Fruit fly (Drosophila melanogaster) whole organism, embryonic: ENCODE results near the gene ksr.
A peak's percentile ranks its signal among the peaks of the same experiment; 100 is the strongest.

ENCODE experiments used
- Atf-2 ChIP-seq: fragments of 200-800 bp; sonication (Bioruptor generic); optimal IDR thresholded peaks from 2 replicates; lab custom pipeline; 2016; ENCODE audit warnings: missing biosample characterization, missing genetic modification characterization
- Blimp-1 ChIP-seq: fragments of 200-800 bp; sonication (Bioruptor generic); optimal IDR thresholded peaks from 3 replicates; lab custom pipeline; 2018; ENCODE audit warnings: missing biosample characterization, missing genetic modification characterization, mild to moderate bottlenecking, moderate library complexity, missing genetic modification reagents
- CG10462 ChIP-seq: fragments of 200-800 bp; sonication (Bioruptor generic); optimal IDR thresholded peaks from 2 replicates; lab custom pipeline; 2016; ENCODE audit warnings: missing biosample characterization, missing genetic modification characterization
- CG10654 ChIP-seq: fragments of 200-800 bp; sonication (Bioruptor generic); optimal IDR thresholded peaks from 2 replicates; lab custom pipeline; 2016; ENCODE audit warnings: missing biosample characterization, missing genetic modification characterization
- CG11085 ChIP-seq: fragments of 200-800 bp; sonication (Bioruptor generic); IDR thresholded peaks from 2 replicates; pipeline ENCODE4 v1.3.6; 2022; ENCODE audit warnings: missing biosample characterization, missing genetic modification characterization
- CG12236 ChIP-seq: fragments of 200-800 bp; sonication (Bioruptor generic); optimal IDR thresholded peaks from 2 replicates; lab custom pipeline; 2016; ENCODE audit warnings: missing biosample characterization, missing genetic modification characterization
- CG1233 ChIP-seq: fragments of 200-800 bp; sonication (Bioruptor generic); optimal IDR thresholded peaks from 4 replicates; lab custom pipeline; 2018; ENCODE audit warnings: missing biosample characterization, mild to moderate bottlenecking, missing genetic modification characterization
- CG12391 ChIP-seq: fragments of 200-800 bp; sonication (Bioruptor generic); optimal IDR thresholded peaks from 3 replicates; lab custom pipeline; 2018; ENCODE audit warnings: missing biosample characterization, mild to moderate bottlenecking, missing genetic modification characterization, moderate library complexity
- CG17385 ChIP-seq: fragments of 200-800 bp; sonication (Bioruptor generic); optimal IDR thresholded peaks from 3 replicates; lab custom pipeline; 2018; ENCODE audit warnings: missing biosample characterization, mild to moderate bottlenecking, missing genetic modification characterization
- CG42726 ChIP-seq: fragments of 200-800 bp; sonication (Bioruptor generic); IDR thresholded peaks from 2 replicates; pipeline ENCODE4 v1.3.6; 2022; ENCODE audit warnings: missing biosample characterization, missing genetic modification characterization; ENCODE audit not compliant: partially characterized antibody
- CG4854 ChIP-seq: fragments of 200-800 bp; sonication (Bioruptor generic); optimal IDR thresholded peaks from 2 replicates; lab custom pipeline; 2016; ENCODE audit warnings: missing biosample characterization, missing genetic modification characterization, inconsistent platforms
- CG6272 ChIP-seq: fragments of 200-800 bp; sonication (Bioruptor generic); IDR thresholded peaks from 2 replicates; pipeline ENCODE4 v1.3.6; 2022; ENCODE audit warnings: missing biosample characterization, missing genetic modification characterization
- CG8290 ChIP-seq, 3 experiments: fragments of 200-800 bp; sonication (Bioruptor generic); optimal IDR thresholded peaks; 2 replicates each; lab custom pipeline; 2016 to 2019; ENCODE audit warnings: missing biosample characterization in 3 of 3, missing genetic modification characterization in 3 of 3, mild to moderate bottlenecking in 2 of 3, moderate library complexity in 1 of 3
- Camta ChIP-seq: fragments of 200-800 bp; sonication (Bioruptor generic); optimal IDR thresholded peaks from 2 replicates; lab custom pipeline; 2016; ENCODE audit warnings: missing biosample characterization, missing genetic modification characterization
- Fer3 ChIP-seq: fragments of 200-800 bp; sonication (Bioruptor generic); optimal IDR thresholded peaks from 2 replicates; lab custom pipeline; 2018; ENCODE audit warnings: missing biosample characterization, mild to moderate bottlenecking, missing genetic modification characterization, moderate library complexity
- HLH3B ChIP-seq: fragments of 200-800 bp; sonication (Bioruptor generic); IDR thresholded peaks from 2 replicates; pipeline ENCODE4 v1.3.6; 2022; ENCODE audit warnings: missing biosample characterization, missing genetic modification characterization
- HLH54F ChIP-seq: fragments of 200-800 bp; sonication (Bioruptor generic); optimal IDR thresholded peaks from 3 replicates; lab custom pipeline; 2016; ENCODE audit warnings: missing biosample characterization, missing genetic modification characterization
- Hr39 ChIP-seq: fragments of >200 bp; optimal IDR thresholded peaks from 2 replicates; lab custom pipeline; 2017
- Jarid2 ChIP-seq: fragments of 200-800 bp; sonication (Bioruptor generic); optimal IDR thresholded peaks from 3 replicates; lab custom pipeline; 2017; ENCODE audit warnings: mild to moderate bottlenecking, missing biosample characterization, missing genetic modification reagents, missing genetic modification characterization
- MESR4 ChIP-seq: fragments of 200-800 bp; sonication (Bioruptor generic); optimal IDR thresholded peaks from 2 replicates; lab custom pipeline; 2018; ENCODE audit warnings: missing biosample characterization, mild to moderate bottlenecking, missing genetic modification characterization, moderate library complexity
- Mad ChIP-seq: fragments of 200-800 bp; sonication (Bioruptor generic); optimal IDR thresholded peaks from 2 replicates; lab custom pipeline; 2016; ENCODE audit warnings: missing biosample characterization, missing genetic modification characterization
- Meics ChIP-seq: fragments of 200-800 bp; sonication (Bioruptor generic); optimal IDR thresholded peaks from 2 replicates; lab custom pipeline; 2017; ENCODE audit warnings: missing biosample characterization, mild to moderate bottlenecking, missing genetic modification characterization
- NK7.1 ChIP-seq: fragments of 200-800 bp; sonication (Bioruptor generic); optimal IDR thresholded peaks from 3 replicates; lab custom pipeline; 2016; ENCODE audit warnings: missing biosample characterization, missing genetic modification characterization
- Ravus ChIP-seq: fragments of 200-800 bp; sonication (Bioruptor generic); IDR thresholded peaks from 2 replicates; pipeline ENCODE4 v1.3.6; 2022; ENCODE audit warnings: missing biosample characterization, missing genetic modification characterization
- Side ChIP-seq: fragments of 200-800 bp; sonication (Bioruptor generic); optimal IDR thresholded peaks from 2 replicates; lab custom pipeline; 2016; ENCODE audit warnings: missing biosample characterization, missing genetic modification characterization
- Sry-δ ChIP-seq: fragments of 200-800 bp; sonication (Bioruptor generic); optimal IDR thresholded peaks from 2 replicates; lab custom pipeline; 2016; ENCODE audit warnings: missing biosample characterization, missing genetic modification characterization
- Xrp1 ChIP-seq: fragments of 200-800 bp; sonication (Bioruptor generic); IDR thresholded peaks from 2 replicates; pipeline ENCODE4 v1.3.6; 2022; ENCODE audit warnings: missing biosample characterization, missing genetic modification characterization
- abd-A ChIP-seq: fragments of 200-800 bp; sonication (Bioruptor generic); optimal IDR thresholded peaks from 3 replicates; lab custom pipeline; 2019; ENCODE audit warnings: missing biosample characterization, mild to moderate bottlenecking, missing genetic modification characterization, moderate library complexity
- aop ChIP-seq: fragments of 200-800 bp; sonication (Bioruptor generic); IDR thresholded peaks from 2 replicates; pipeline ENCODE4 v1.3.6; 2022; ENCODE audit warnings: missing biosample characterization, missing genetic modification characterization
- az2 ChIP-seq: fragments of 200-800 bp; sonication (Bioruptor generic); optimal IDR thresholded peaks from 3 replicates; lab custom pipeline; 2016; ENCODE audit warnings: missing biosample characterization, missing genetic modification characterization
- dm ChIP-seq: fragments of 200-800 bp; sonication (Bioruptor generic); optimal IDR thresholded peaks from 3 replicates; lab custom pipeline; 2016; ENCODE audit warnings: missing biosample characterization, missing genetic modification characterization
- dmrt99B ChIP-seq: fragments of 200-800 bp; sonication (Bioruptor generic); optimal IDR thresholded peaks from 2 replicates; lab custom pipeline; 2018; ENCODE audit warnings: missing biosample characterization, mild to moderate bottlenecking, missing genetic modification characterization, moderate library complexity
- ems ChIP-seq: fragments of 200-800 bp; sonication (Bioruptor generic); optimal IDR thresholded peaks from 3 replicates; lab custom pipeline; 2016; ENCODE audit warnings: missing biosample characterization, missing genetic modification characterization
- gce ChIP-seq: fragments of 200-800 bp; sonication (Bioruptor generic); IDR thresholded peaks from 3 replicates; pipeline ENCODE4 v1.3.6; 2022; ENCODE audit warnings: missing biosample characterization, missing genetic modification characterization
- grn ChIP-seq: fragments of 200-800 bp; sonication (Bioruptor generic); optimal IDR thresholded peaks from 3 replicates; lab custom pipeline; 2017; ENCODE audit warnings: missing biosample characterization, missing genetic modification characterization
- her ChIP-seq: fragments of 200-800 bp; sonication (Bioruptor generic); optimal IDR thresholded peaks from 2 replicates; lab custom pipeline; 2016; ENCODE audit warnings: missing biosample characterization, missing genetic modification characterization
- kah ChIP-seq: fragments of 200-800 bp; sonication (Bioruptor generic); optimal IDR thresholded peaks from 2 replicates; lab custom pipeline; 2018; ENCODE audit warnings: missing biosample characterization, mild to moderate bottlenecking, missing genetic modification characterization
- lab ChIP-seq: fragments of 200-800 bp; sonication (Bioruptor generic); optimal IDR thresholded peaks from 3 replicates; lab custom pipeline; 2017; ENCODE audit warnings: missing biosample characterization, missing genetic modification characterization, mild to moderate bottlenecking, moderate library complexity, missing genetic modification reagents
- lilli ChIP-seq: fragments of 200-800 bp; sonication (Bioruptor generic); optimal IDR thresholded peaks from 3 replicates; lab custom pipeline; 2016; ENCODE audit warnings: missing biosample characterization, missing genetic modification characterization
- mld ChIP-seq: fragments of 200-800 bp; sonication (Bioruptor generic); IDR thresholded peaks from 3 replicates; pipeline ENCODE4 v1.3.6; 2022; ENCODE audit warnings: missing biosample characterization, missing genetic modification characterization; ENCODE audit not compliant: partially characterized antibody
- odd ChIP-seq: fragments of 200-800 bp; sonication (Bioruptor generic); optimal IDR thresholded peaks from 2 replicates; lab custom pipeline; 2017; ENCODE audit warnings: missing biosample characterization, mild to moderate bottlenecking, missing genetic modification characterization
- peb ChIP-seq: fragments of 200-800 bp; sonication (Bioruptor generic); IDR thresholded peaks from 2 replicates; pipeline ENCODE4 v1.3.6; 2022; ENCODE audit warnings: missing biosample characterization, missing genetic modification characterization
- phol ChIP-seq: fragments of 200-800 bp; sonication (Bioruptor generic); optimal IDR thresholded peaks from 3 replicates; lab custom pipeline; 2018; ENCODE audit warnings: missing biosample characterization, mild to moderate bottlenecking, missing genetic modification characterization, moderate library complexity
- salm ChIP-seq: fragments of 200-800 bp; sonication (Bioruptor generic); optimal IDR thresholded peaks from 2 replicates; lab custom pipeline; 2018; ENCODE audit warnings: missing biosample characterization, mild to moderate bottlenecking, missing genetic modification characterization
- scrt ChIP-seq: fragments of 200-800 bp; sonication (Bioruptor generic); optimal IDR thresholded peaks from 2 replicates; lab custom pipeline; 2018; ENCODE audit warnings: missing biosample characterization, mild to moderate bottlenecking, missing genetic modification characterization, moderate library complexity
- sima ChIP-seq: fragments of 200-800 bp; sonication (Bioruptor generic); optimal IDR thresholded peaks from 2 replicates; lab custom pipeline; 2016; ENCODE audit warnings: missing biosample characterization, missing genetic modification characterization
- slp2 ChIP-seq: fragments of 200-800 bp; sonication (Bioruptor generic); optimal IDR thresholded peaks from 2 replicates; lab custom pipeline; 2016; ENCODE audit warnings: missing biosample characterization, missing genetic modification characterization
- sna ChIP-seq: fragments of 200-800 bp; sonication (Bioruptor generic); IDR thresholded peaks from 2 replicates; pipeline ENCODE4 v1.3.6; 2022; ENCODE audit warnings: missing biosample characterization, missing genetic modification characterization; ENCODE audit not compliant: partially characterized antibody
- sug ChIP-seq: fragments of 200-800 bp; optimal IDR thresholded peaks from 2 replicates; lab custom pipeline; 2019; ENCODE audit warnings: missing biosample characterization, mild to moderate bottlenecking, missing genetic modification characterization, moderate library complexity
- vnd ChIP-seq: fragments of 200-800 bp; sonication (Bioruptor generic); IDR thresholded peaks from 3 replicates; pipeline ENCODE4 v1.3.6; 2022; ENCODE audit warnings: missing biosample characterization, missing genetic modification characterization; ENCODE audit not compliant: partially characterized antibody
- vvl ChIP-seq: fragments of 200-800 bp; sonication (Bioruptor generic); IDR thresholded peaks from 2 replicates; pipeline ENCODE4 v1.3.6; 2022; ENCODE audit warnings: missing biosample characterization, missing genetic modification characterization

Gene ksr

DNA sequence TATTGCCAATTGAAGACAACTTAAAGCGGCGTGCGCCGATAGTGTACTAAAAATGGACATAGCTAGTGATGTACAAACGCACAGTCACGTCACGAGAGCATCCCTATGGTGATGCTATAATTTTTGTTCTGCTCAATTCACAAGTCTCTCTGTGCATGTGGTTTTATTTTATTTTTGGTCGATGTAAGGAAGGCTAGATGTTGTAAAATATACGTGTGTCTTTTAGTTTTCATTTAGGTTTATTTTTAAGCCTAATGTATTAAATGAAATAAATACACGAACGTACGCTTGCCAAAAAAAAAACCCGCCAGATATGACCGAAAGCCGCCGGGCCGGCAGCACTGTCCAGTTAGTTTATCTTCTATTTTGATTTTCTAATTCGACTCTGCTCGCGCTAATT is 9.2 kb downstream of the ksr start, which contains the start of the genes CG45100, HDAC3 and Hcs (continued):
- TF ChIP-seq CG11085 (GFP tag; lab: Robert Waterston, UW) = no peak
- peak; percentile 20 for TF ChIP-seq slp2
- TF ChIP-seq mld (GFP tag; lab: Robert Waterston, UW) = no peak; the same call in 2 of the 3 replicates
- TF ChIP-seq scrt (GFP tag; lab: Kevin White, UChicago) = no peak
- peak; percentile 7 for TF ChIP-seq NK7.1 (GFP tag; lab: Kevin White, UChicago)
- TF ChIP-seq Mad (GFP tag; lab: Kevin White, UChicago) = peak; percentile 50
- TF ChIP-seq Xrp1 (GFP tag; lab: Robert Waterston, UW) = peak; percentile 40
- TF ChIP-seq HLH3B = no peak
- TF ChIP-seq sima (GFP tag; lab: Kevin White, UChicago) = no peak
- TF ChIP-seq Sry-δ (GFP tag; lab: Kevin White, UChicago) = peak; percentile 95
- TF ChIP-seq Camta (GFP tag; lab: Kevin White, UChicago) = peak; percentile 43
- peak; percentile 13 for TF ChIP-seq Atf-2 (GFP tag; lab: Kevin White, UChicago)
- TF ChIP-seq Side (GFP tag; lab: Kevin White, UChicago) = peak; percentile 28
- TF ChIP-seq peb (GFP tag; lab: Robert Waterston, UW) = no peak
- TF ChIP-seq Jarid2 = no peak
- TF ChIP-seq Hr39 (lab: Kevin White, UChicago) = no peak
- TF ChIP-seq gce (GFP tag; lab: Robert Waterston, UW) = no peak
- TF ChIP-seq CG42726 (GFP tag; lab: Robert Waterston, UW) = peak; percentile 50
- TF ChIP-seq CG8290 (GFP tag; optimal IDR thresholded peaks at IDR 0.05; lab: Kevin White, UChicago) = peak; percentile 60
- no peak for TF ChIP-seq CG8290 (tag; optimal IDR thresholded peaks at IDR 0.05; lab: Kevin White, UChicago)
- TF ChIP-seq dmrt99B (tag; lab: Kevin White, UChicago) = no peak
- no peak for TF ChIP-seq kah
- no peak for TF ChIP-seq Fer3 (tag; lab: Kevin White, UChicago)
- no peak for TF ChIP-seq aop
- no peak for TF ChIP-seq Blimp-1 (GFP tag; lab: Kevin White, UChicago)
- no peak for TF ChIP-seq MESR4 (GFP tag; lab: Kevin White, UChicago)
- no peak for TF ChIP-seq CG4854 (GFP tag; lab: Kevin White, UChicago)
- peak; percentile 49; the same call in 1 of the 2 replicates for TF ChIP-seq CG6272 (GFP tag; lab: Robert Waterston, UW)
- peak; percentile 50 for TF ChIP-seq ems (GFP tag; lab: Kevin White, UChicago)
- no peak for TF ChIP-seq CG17385
- TF ChIP-seq phol (tag; lab: Kevin White, UChicago) = peak; percentile 78
- peak; percentile 84 for TF ChIP-seq sna
- TF ChIP-seq sug (tag; lab: Kevin White, UChicago) = no peak
- TF ChIP-seq vnd (GFP tag; lab: Robert Waterston, UW) = peak; percentile 92
- TF ChIP-seq CG12236 (GFP tag; lab: Kevin White, UChicago) = no peak
- no peak for TF ChIP-seq grn (GFP tag; lab: Kevin White, UChicago)
- TF ChIP-seq Meics = no peak
- no peak for TF ChIP-seq abd-A (tag; lab: Kevin White, UChicago)
- peak; percentile 72 for TF ChIP-seq dm (GFP tag; lab: Kevin White, UChicago)
- peak; percentile 11 for TF ChIP-seq az2
- no peak for TF ChIP-seq CG10462 (GFP tag; lab: Kevin White, UChicago)
- TF ChIP-seq her = no peak
- peak; percentile 56 for TF ChIP-seq HLH54F
- TF ChIP-seq lilli (GFP tag; lab: Kevin White, UChicago) = peak; percentile 74
- TF ChIP-seq vvl (GFP tag; lab: Robert Waterston, UW) = peak; percentile 42; the same call in 1 of the 2 replicates
- TF ChIP-seq CG1233 = no peak
- TF ChIP-seq lab (GFP tag; lab: Kevin White, UChicago) = no peak
- no peak for TF ChIP-seq Ravus (GFP tag; lab: Robert Waterston, UW)
- no peak for TF ChIP-seq salm (tag; lab: Kevin White, UChicago)
- peak; percentile 58 for TF ChIP-seq CG12391
- TF ChIP-seq CG10654 (GFP tag; lab: Kevin White, UChicago) = peak; percentile 2
- no peak for TF ChIP-seq odd (GFP tag; lab: Kevin White, UChicago)
